Fruit fly (Drosophila melanogaster): ENCODE measurements around the gene msl-2.

Gene msl-2

dm6 chr2L:3444789-3445188, 21.1 kb downstream of the msl-2 start (continued):
- no peak for TF ChIP-seq crp (GFP tag; optimal IDR thresholded peaks at IDR 0.05)
- peak; percentile 49 for TF ChIP-seq CG12391 (tag; optimal IDR thresholded peaks at IDR 0.05)
- no peak for TF ChIP-seq CG13287 (GFP tag; IDR thresholded peaks at IDR 0.05; ENCODE audit: partially characterized antibody)
- no peak for TF ChIP-seq CG6813 (GFP tag; optimal IDR thresholded peaks at IDR 0.05)
- no peak for TF ChIP-seq gro (GFP tag; optimal IDR thresholded peaks at IDR 0.05)
- no peak for TF ChIP-seq so (GFP tag; IDR thresholded peaks at IDR 0.05)
- TF ChIP-seq CG9437 (GFP tag; optimal IDR thresholded peaks at IDR 0.05) = peak; percentile 18
- no peak for TF ChIP-seq Dll (GFP tag; IDR thresholded peaks at IDR 0.05; ENCODE audit: partially characterized antibody)
- peak; percentile 49 for TF ChIP-seq Oli (tag; optimal IDR thresholded peaks at IDR 0.05)
- TF ChIP-seq ato (GFP tag; IDR thresholded peaks at IDR 0.05; ENCODE audit: partially characterized antibody) = no peak
- TF ChIP-seq corto (GFP tag; optimal IDR thresholded peaks at IDR 0.05) = no peak
- peak; percentile 15 for TF ChIP-seq CG33213 (GFP tag; optimal IDR thresholded peaks at IDR 0.05)
- TF ChIP-seq nom (GFP tag; optimal IDR thresholded peaks at IDR 0.05) = peak; percentile 6
- no peak for TF ChIP-seq CTCF (GFP tag; optimal IDR thresholded peaks at IDR 0.05)
- no peak for TF ChIP-seq CG14014 (GFP tag; IDR thresholded peaks at IDR 0.05)
- TF ChIP-seq kay (GFP tag; optimal IDR thresholded peaks at IDR 0.05) = no peak
- no peak for TF ChIP-seq CG14860 (GFP tag; IDR thresholded peaks at IDR 0.05; ENCODE audit: partially characterized antibody)
- 0 out of 2 replicates have a peak, but pooled peaks have one; percentile 24 for TF ChIP-seq E2f2 (GFP tag; IDR thresholded peaks at IDR 0.05)
- peak; percentile 52 for TF ChIP-seq CG7839 (tag; optimal IDR thresholded peaks at IDR 0.05)
- TF ChIP-seq CG14050 (GFP tag; IDR thresholded peaks at IDR 0.05) = no peak; the same call in 2 of the 3 replicates
- peak; percentile 38; the same call in 1 of the 2 replicates for TF ChIP-seq CG32532 (GFP tag; IDR thresholded peaks at IDR 0.05)
- TF ChIP-seq kni (GFP tag; optimal IDR thresholded peaks at IDR 0.05) = no peak
- 0 out of 3 replicates have a peak, but pooled peaks have one; percentile 47 for TF ChIP-seq CG2889 (GFP tag; IDR thresholded peaks at IDR 0.05)
- TF ChIP-seq CG17359 (tag; optimal IDR thresholded peaks at IDR 0.05) = peak; percentile 37
- TF ChIP-seq Pdp1 (GFP tag; optimal IDR thresholded peaks at IDR 0.05) = peak; percentile 25 to 30
- TF ChIP-seq Nf-YB (GFP tag; optimal IDR thresholded peaks at IDR 0.05) = no peak
- peak; percentile 39 for TF ChIP-seq row (GFP tag; IDR thresholded peaks at IDR 0.05)
- peak; percentile 73 for TF ChIP-seq Ada2b (GFP tag; IDR thresholded peaks at IDR 0.05)
- peak; percentile 65 for TF ChIP-seq Ptx1 (GFP tag; IDR thresholded peaks at IDR 0.05)
- no peak for TF ChIP-seq Neu2 (GFP tag; optimal IDR thresholded peaks at IDR 0.05; ENCODE audit: borderline replicate concordance)
- no peak; the same call in 2 of the 3 replicates for TF ChIP-seq croc (GFP tag; conservative IDR thresholded peaks at IDR 0.05)
- no peak for TF ChIP-seq oc (tag; optimal IDR thresholded peaks at IDR 0.05)
- no peak for TF ChIP-seq Taf1 (GFP tag; IDR thresholded peaks at IDR 0.05)
- peak; percentile 47; the same call in 2 of the 3 replicates for TF ChIP-seq tgo (GFP tag; IDR thresholded peaks at IDR 0.05)
- no peak for TF ChIP-seq eyg (GFP tag; optimal IDR thresholded peaks at IDR 0.05)
- no peak for TF ChIP-seq bigmax (GFP tag; optimal IDR thresholded peaks at IDR 0.05)
- TF ChIP-seq TFAM (GFP tag; optimal IDR thresholded peaks at IDR 0.05) = no peak
- peak; percentile 23 for TF ChIP-seq CG4424 (GFP tag; optimal IDR thresholded peaks at IDR 0.05)
- peak; percentile 66 for TF ChIP-seq sob (GFP tag; IDR thresholded peaks at IDR 0.05)
- no peak for TF ChIP-seq Dip2 (GFP tag; IDR thresholded peaks at IDR 0.05)
- peak; percentile 60 for TF ChIP-seq CG12942 (GFP tag; optimal IDR thresholded peaks at IDR 0.05)
- peak; percentile 44; the same call in 1 of the 2 replicates for TF ChIP-seq CG14667 (GFP tag; IDR thresholded peaks at IDR 0.05)
- TF ChIP-seq CG13894 (tag; optimal IDR thresholded peaks at IDR 0.05) = no peak
- peak; percentile 45; the same call in 1 of the 2 replicates for TF ChIP-seq CG3847 (GFP tag; IDR thresholded peaks at IDR 0.05)
- no peak for TF ChIP-seq tx (GFP tag; optimal IDR thresholded peaks at IDR 0.05)
- no peak for TF ChIP-seq vnd (GFP tag; IDR thresholded peaks at IDR 0.05; ENCODE audit: partially characterized antibody)
- TF ChIP-seq pum (GFP tag; optimal IDR thresholded peaks at IDR 0.05) = peak; percentile 5
- no peak for TF ChIP-seq fd64A (GFP tag; optimal IDR thresholded peaks at IDR 0.05)
- TF ChIP-seq Dbx (GFP tag; IDR thresholded peaks at IDR 0.05) = no peak
- peak; percentile 41; the same call in 1 of the 2 replicates for TF ChIP-seq ttk (GFP tag; IDR thresholded peaks at IDR 0.05)
- no peak for TF ChIP-seq CG4328 (GFP tag; optimal IDR thresholded peaks at IDR 0.05)
